Worm (Caenorhabditis elegans): ENCODE results near the gene F53H2.1.

DNA sequence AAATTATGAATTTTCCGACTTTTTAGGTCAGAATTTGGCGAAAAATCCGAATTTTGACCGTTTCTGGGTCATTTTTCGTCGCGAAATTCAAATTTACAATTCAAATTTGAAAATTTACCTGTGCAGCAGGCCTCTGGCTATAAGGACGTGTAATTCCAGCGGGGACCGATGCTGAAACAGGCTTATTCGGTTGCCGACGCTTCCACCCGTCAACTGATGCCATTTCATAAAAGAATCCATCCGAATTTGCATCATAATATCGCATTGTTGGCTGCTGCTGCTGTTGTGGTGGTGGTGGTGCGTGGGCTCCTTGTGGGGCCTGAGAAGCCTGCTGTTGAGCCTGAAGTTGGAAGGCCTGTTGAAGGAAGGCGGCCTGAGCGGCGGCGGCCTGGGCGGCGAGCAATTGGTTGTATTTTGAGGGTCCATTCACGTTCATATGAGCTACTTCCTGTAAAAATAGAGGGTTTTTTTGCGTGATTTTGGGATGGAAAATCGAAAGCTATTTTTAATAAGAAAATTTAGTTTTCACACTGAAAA, 12.1 kb downstream of the F53H2.1 start:
- TF ChIP-seq nhr-12 (tag; optimal IDR thresholded peaks at IDR 0.05) (no peak), mdl-1 (tag; optimal IDR thresholded peaks at IDR 0.05) (no peak), sox-4 (tag; optimal IDR thresholded peaks at IDR 0.05) (no peak), nhr-76 (tag; optimal IDR thresholded peaks at IDR 0.05) (no peak), unc-62 (GFP tag; optimal IDR thresholded peaks at IDR 0.05) (no peak), lsy-2 (tag; optimal IDR thresholded peaks at IDR 0.05) (no peak), hlh-4 (tag; optimal IDR thresholded peaks at IDR 0.05) (no peak), snpc-4 (tag; optimal IDR thresholded peaks at IDR 0.05) (no peak), skn-1 (tag; optimal IDR thresholded peaks at IDR 0.05) (no peak), mep-1 (tag; optimal IDR thresholded peaks at IDR 0.05) (no peak)

All from whole organism, L1 larva.